Fruit fly (Drosophila melanogaster): ENCODE measurements around the gene Caf1-180.

Caf1-180 gene

dm6 chrX:8560087-8560999 lies 45.8 kb downstream of the Caf1-180 start, which contains the start of the genes CG12112 and Trf4-1 (continued):
- TF ChIP-seq CG13296 (GFP tag; optimal IDR thresholded peaks at IDR 0.05) (no peak), CG17912 (GFP tag; optimal IDR thresholded peaks at IDR 0.05) (no peak), CG8290 (GFP tag; optimal IDR thresholded peaks at IDR 0.05) (no peak), CG8290 (tag; optimal IDR thresholded peaks at IDR 0.05) (peak in 1 of 2 experiments; percentile 38), sna (GFP tag; IDR thresholded peaks at IDR 0.05; ENCODE audit: partially characterized antibody) (peak; percentile 63), otp (GFP tag; IDR thresholded peaks at IDR 0.05) (no peak), cad (GFP tag; optimal IDR thresholded peaks at IDR 0.05) (no peak), stc (GFP tag; IDR thresholded peaks at IDR 0.05) (no peak), z (GFP tag; IDR thresholded peaks at IDR 0.05) (no peak), CG10274 (GFP tag; optimal IDR thresholded peaks at IDR 0.05) (no peak), sr (GFP tag; IDR thresholded peaks at IDR 0.05) (no peak), kay (GFP tag; optimal IDR thresholded peaks at IDR 0.05) (peak; percentile 61), so (GFP tag; IDR thresholded peaks at IDR 0.05) (no peak), CG13424 (tag; optimal IDR thresholded peaks at IDR 0.05) (peak; percentile 34), B-H2 (GFP tag; optimal IDR thresholded peaks at IDR 0.05) (no peak), tna (GFP tag; IDR thresholded peaks at IDR 0.05; ENCODE audit: partially characterized antibody) (no peak), fd102C (GFP tag; optimal IDR thresholded peaks at IDR 0.05) (no peak), CG32772 (GFP tag; IDR thresholded peaks at IDR 0.05) (no peak), CG30431 (GFP tag; optimal IDR thresholded peaks at IDR 0.05) (no peak), ftz-f1 (GFP tag; optimal IDR thresholded peaks at IDR 0.05) (no peak), Trl (optimal IDR thresholded peaks at IDR 0.05) (no peak), Trl (GFP tag; optimal IDR thresholded peaks at IDR 0.05) (peak; percentile 12), HLH3B (GFP tag; IDR thresholded peaks at IDR 0.05) (no peak), TFAM (GFP tag; optimal IDR thresholded peaks at IDR 0.05) (no peak), tgo (GFP tag; IDR thresholded peaks at IDR 0.05) (no peak), nerfin-2 (GFP tag; IDR thresholded peaks at IDR 0.05; ENCODE audit: partially characterized antibody) (peak; percentile 43; the same call in 1 of the 2 replicates), vvl (GFP tag; IDR thresholded peaks at IDR 0.05) (no peak; the same call in 1 of the 2 replicates), CG34422 (GFP tag; IDR thresholded peaks at IDR 0.05) (0 out of 3 replicates have a peak, but pooled peaks have one; percentile 9), abd-A (tag; optimal IDR thresholded peaks at IDR 0.05) (peak; percentile 66), exex (tag; optimal IDR thresholded peaks at IDR 0.05) (peak; percentile 15), HmgD (GFP tag; optimal IDR thresholded peaks at IDR 0.05) (peak; percentile 48), H15 (GFP tag; IDR thresholded peaks at IDR 0.05) (no peak), row (GFP tag; IDR thresholded peaks at IDR 0.05) (peak; percentile 69), sim (GFP tag; IDR thresholded peaks at IDR 0.05) (no peak), BtbVII (GFP tag; optimal IDR thresholded peaks at IDR 0.05) (peak; percentile 19), CG12236 (GFP tag; optimal IDR thresholded peaks at IDR 0.05) (no peak), CG18619 (GFP tag; optimal IDR thresholded peaks at IDR 0.05) (no peak), salm (tag; optimal IDR thresholded peaks at IDR 0.05) (no peak), CG32767 (GFP tag; IDR thresholded peaks at IDR 0.05) (no peak), CG16815 (GFP tag; optimal IDR thresholded peaks at IDR 0.05) (no peak), Bteb2 (GFP tag; optimal IDR thresholded peaks at IDR 0.05) (no peak), sens-2 (GFP tag; IDR thresholded peaks at IDR 0.05) (no peak), Sry-δ (GFP tag; optimal IDR thresholded peaks at IDR 0.05) (peak; percentile 91), repo (GFP tag; optimal IDR thresholded peaks at IDR 0.05) (no peak), hbn (GFP tag; IDR thresholded peaks at IDR 0.05; ENCODE audit: partially characterized antibody) (no peak; the same call in 1 of the 2 replicates), CG3281 (GFP tag; optimal IDR thresholded peaks at IDR 0.05) (no peak), aop (GFP tag; IDR thresholded peaks at IDR 0.05) (no peak), Xrp1 (GFP tag; IDR thresholded peaks at IDR 0.05) (0 out of 2 replicates have a peak, but pooled peaks have one; percentile 15), cato (GFP tag; optimal IDR thresholded peaks at IDR 0.05; ENCODE audit: borderline replicate concordance) (no peak), Mes4 (GFP tag; optimal IDR thresholded peaks at IDR 0.05) (no peak), H2.0 (GFP tag; IDR thresholded peaks at IDR 0.05) (no peak)
